Worm (Caenorhabditis elegans) whole organism, L2 larva: ENCODE results near the gene F11C1.1.
A peak's percentile ranks its signal among the peaks of the same experiment; 100 is the strongest.

Source experiments
- ama-1 ChIP-seq: fragments of 150-350 bp; optimal IDR thresholded peaks from 2 replicates; lab custom pipeline; 2018; ENCODE audit warnings: inconsistent platforms
- blmp-1 ChIP-seq: sonication (generic microtip); optimal IDR thresholded peaks from 2 replicates; lab custom pipeline; 2017; ENCODE audit warnings: missing genetic modification characterization, mild to moderate bottlenecking, missing compliant biosample characterization, antibody characterized with exemption, moderate library complexity; ENCODE audit not compliant: insufficient read depth
- ceh-16 ChIP-seq: fragments of 150-350 bp; optimal IDR thresholded peaks from 2 replicates; lab custom pipeline; 2014; ENCODE audit warnings: missing biosample characterization, missing genetic modification characterization
- ceh-82 ChIP-seq: fragments of 150-350 bp; optimal IDR thresholded peaks from 2 replicates; lab custom pipeline; 2014; ENCODE audit warnings: missing biosample characterization, missing genetic modification characterization
- egl-27 ChIP-seq: sonication (generic microtip); optimal IDR thresholded peaks from 3 replicates; lab custom pipeline; 2017; ENCODE audit warnings: missing biosample characterization, missing genetic modification reagents, missing genetic modification characterization
- lin-11 ChIP-seq: fragments of 150-350 bp; sonication (generic microtip); optimal IDR thresholded peaks from 2 replicates; lab custom pipeline; 2014; ENCODE audit warnings: missing biosample characterization, missing genetic modification characterization, inconsistent platforms, mixed read lengths
- nhr-11 ChIP-seq: fragments of 150-350 bp; optimal IDR thresholded peaks from 2 replicates; lab custom pipeline; 2014; ENCODE audit warnings: missing biosample characterization, missing genetic modification characterization
- nhr-237 ChIP-seq: fragments of 150-350 bp; optimal IDR thresholded peaks from 2 replicates; lab custom pipeline; 2014; ENCODE audit warnings: missing biosample characterization, missing genetic modification characterization
- nhr-6 ChIP-seq: fragments of 150-350 bp; optimal IDR thresholded peaks from 2 replicates; lab custom pipeline; 2014; ENCODE audit warnings: missing biosample characterization, missing genetic modification characterization
- sma-3 ChIP-seq: sonication (generic microtip); optimal IDR thresholded peaks from 2 replicates; lab custom pipeline; 2016; ENCODE audit warnings: missing genetic modification reagents, missing genetic modification characterization, missing compliant biosample characterization
- snpc-4 ChIP-seq: fragments of 150-350 bp; optimal IDR thresholded peaks from 2 replicates; lab custom pipeline; 2014; ENCODE audit warnings: missing biosample characterization, missing genetic modification characterization
- unc-39 ChIP-seq: fragments of 150-350 bp; optimal IDR thresholded peaks from 2 replicates; lab custom pipeline; 2014; ENCODE audit warnings: missing biosample characterization, missing genetic modification characterization
- zag-1 ChIP-seq: fragments of 150-350 bp; optimal IDR thresholded peaks from 2 replicates; lab custom pipeline; 2014; ENCODE audit warnings: missing biosample characterization, missing genetic modification characterization

ce11 chrX:13004491-13005093, 14.2 kb upstream of the F11C1.1 start:
- no peak for TF ChIP-seq blmp-1
- TF ChIP-seq sma-3 = no peak
- no peak for TF ChIP-seq unc-39 (tag; lab: Kevin White, UChicago)
- TF ChIP-seq zag-1 = no peak
- TF ChIP-seq egl-27 (tag; lab: Kevin White, UChicago) = no peak
- no peak for TF ChIP-seq ceh-82 (tag; lab: Kevin White, UChicago)
- no peak for TF ChIP-seq lin-11 (tag; lab: Kevin White, UChicago)
- no peak for TF ChIP-seq nhr-11 (tag; lab: Kevin White, UChicago)
- TF ChIP-seq nhr-6 = no peak
- no peak for TF ChIP-seq ama-1 (lab: Kevin White, UChicago)
- no peak for TF ChIP-seq snpc-4 (tag; lab: Kevin White, UChicago)
- TF ChIP-seq ceh-16 (tag; lab: Kevin White, UChicago) = peak; percentile 65
- TF ChIP-seq nhr-237 (tag; lab: Kevin White, UChicago) = no peak
